Fruit fly (Drosophila melanogaster) whole organism, embryonic: ENCODE data around the gene CG42854.

Experiments
- ATbp ChIP-seq: fragments of 200-800 bp; sonication (Bioruptor generic); optimal IDR thresholded peaks from 2 replicates; lab custom pipeline; 2017; ENCODE audit warnings: missing biosample characterization, mild to moderate bottlenecking, missing genetic modification characterization, missing genetic modification reagents
- Blimp-1 ChIP-seq: fragments of 200-800 bp; sonication (Bioruptor generic); optimal IDR thresholded peaks from 3 replicates; lab custom pipeline; 2018; ENCODE audit warnings: missing biosample characterization, missing genetic modification characterization, mild to moderate bottlenecking, moderate library complexity, missing genetic modification reagents
- CG10267 ChIP-seq: fragments of 200-800 bp; sonication (Bioruptor generic); optimal IDR thresholded peaks from 2 replicates; lab custom pipeline; 2018; ENCODE audit warnings: missing biosample characterization, mild to moderate bottlenecking, missing genetic modification characterization, moderate library complexity
- CG10431 ChIP-seq: fragments of 200-800 bp; sonication (Bioruptor generic); optimal IDR thresholded peaks from 3 replicates; lab custom pipeline; 2018; ENCODE audit warnings: missing biosample characterization, mild to moderate bottlenecking, missing genetic modification characterization
- CG11695 ChIP-seq: fragments of 200-800 bp; sonication (Bioruptor generic); IDR thresholded peaks from 3 replicates; pipeline ENCODE4 v1.3.6; 2022; ENCODE audit warnings: missing biosample characterization, missing genetic modification characterization
- CG12236 ChIP-seq: fragments of 200-800 bp; sonication (Bioruptor generic); optimal IDR thresholded peaks from 2 replicates; lab custom pipeline; 2016; ENCODE audit warnings: missing biosample characterization, missing genetic modification characterization
- CG13287 ChIP-seq: fragments of 200-800 bp; sonication (Bioruptor generic); IDR thresholded peaks from 2 replicates; pipeline ENCODE4 v1.3.6; 2022; ENCODE audit warnings: missing biosample characterization, missing genetic modification characterization; ENCODE audit not compliant: partially characterized antibody
- CG13296 ChIP-seq: fragments of 200-800 bp; sonication (Bioruptor generic); optimal IDR thresholded peaks from 3 replicates; lab custom pipeline; 2018; ENCODE audit warnings: missing biosample characterization, mild to moderate bottlenecking, missing genetic modification characterization
- CG18476 ChIP-seq: fragments of 200-800 bp; sonication (Bioruptor generic); optimal IDR thresholded peaks from 2 replicates; lab custom pipeline; 2016; ENCODE audit warnings: missing biosample characterization, mild to moderate bottlenecking, missing genetic modification characterization
- CG18619 ChIP-seq: fragments of 200-800 bp; sonication (Bioruptor generic); optimal IDR thresholded peaks from 3 replicates; lab custom pipeline; 2017; ENCODE audit warnings: missing biosample characterization, mild to moderate bottlenecking, missing genetic modification characterization
- CG2678 ChIP-seq: fragments of 200-800 bp; sonication (Bioruptor generic); optimal IDR thresholded peaks from 3 replicates; lab custom pipeline; 2019; ENCODE audit warnings: missing biosample characterization, mild to moderate bottlenecking, missing genetic modification characterization, moderate library complexity
- CG3163 ChIP-seq: fragments of 200-800 bp; sonication (Bioruptor generic); optimal IDR thresholded peaks from 3 replicates; lab custom pipeline; 2016; ENCODE audit warnings: missing biosample characterization, missing genetic modification characterization
- CG32532 ChIP-seq: fragments of 200-800 bp; sonication (Bioruptor generic); IDR thresholded peaks from 2 replicates; pipeline ENCODE4 v1.3.6; 2022; ENCODE audit warnings: missing biosample characterization, missing genetic modification characterization
- CG33213 ChIP-seq: fragments of 200-800 bp; sonication (Bioruptor generic); optimal IDR thresholded peaks from 3 replicates; lab custom pipeline; 2016; ENCODE audit warnings: missing biosample characterization, missing genetic modification characterization
- CG4820 ChIP-seq: fragments of 200-800 bp; sonication (Bioruptor generic); optimal IDR thresholded peaks from 3 replicates; lab custom pipeline; 2016; ENCODE audit warnings: missing biosample characterization, missing genetic modification characterization
- CG6254 ChIP-seq: fragments of 200-800 bp; sonication (Bioruptor generic); optimal IDR thresholded peaks from 3 replicates; lab custom pipeline; 2017; ENCODE audit warnings: mild to moderate bottlenecking, missing biosample characterization, missing genetic modification reagents, missing genetic modification characterization
- CG6654 ChIP-seq: fragments of 200-800 bp; sonication (Bioruptor generic); optimal IDR thresholded peaks from 2 replicates; lab custom pipeline; 2017; ENCODE audit warnings: missing biosample characterization, mild to moderate bottlenecking, missing genetic modification characterization
- CG6765 ChIP-seq: fragments of 200-800 bp; sonication (Bioruptor generic); optimal IDR thresholded peaks from 3 replicates; lab custom pipeline; 2017; ENCODE audit warnings: missing biosample characterization, mild to moderate bottlenecking, missing genetic modification characterization
- CG6854 ChIP-seq: fragments of 200-800 bp; sonication (Bioruptor generic); optimal IDR thresholded peaks from 3 replicates; lab custom pipeline; 2017; ENCODE audit warnings: missing biosample characterization, mild to moderate bottlenecking, missing genetic modification characterization
- CG7357 ChIP-seq: fragments of 200-800 bp; sonication (Bioruptor generic); IDR thresholded peaks from 3 replicates; pipeline ENCODE4 v1.3.6; 2022; ENCODE audit warnings: missing biosample characterization, missing genetic modification characterization
- CG7786 ChIP-seq: fragments of 200-800 bp; sonication (Bioruptor generic); optimal IDR thresholded peaks from 2 replicates; lab custom pipeline; 2016; ENCODE audit warnings: missing biosample characterization, missing genetic modification characterization
- CG7987 ChIP-seq: fragments of 200-800 bp; sonication (Bioruptor generic); optimal IDR thresholded peaks from 2 replicates; lab custom pipeline; 2018; ENCODE audit warnings: missing biosample characterization, mild to moderate bottlenecking, missing genetic modification characterization, moderate library complexity
- Dek ChIP-seq: fragments of 200-800 bp; sonication (Bioruptor generic); optimal IDR thresholded peaks from 3 replicates; lab custom pipeline; 2019; ENCODE audit warnings: missing biosample characterization, mild to moderate bottlenecking, missing genetic modification characterization, moderate library complexity
- E2f1 ChIP-seq: fragments of 200-800 bp; sonication (Bioruptor generic); IDR thresholded peaks from 2 replicates; pipeline ENCODE4 v1.3.6; 2022; ENCODE audit warnings: missing biosample characterization, missing genetic modification characterization
- E2f2 ChIP-seq: fragments of 200-800 bp; sonication (Bioruptor generic); IDR thresholded peaks from 2 replicates; pipeline ENCODE4 v1.3.6; 2022; ENCODE audit warnings: missing biosample characterization, missing genetic modification characterization
- Fer2 ChIP-seq: fragments of 200-800 bp; sonication (Bioruptor generic); optimal IDR thresholded peaks from 2 replicates; lab custom pipeline; 2018; ENCODE audit warnings: missing biosample characterization, mild to moderate bottlenecking, missing genetic modification characterization, moderate library complexity
- Lhr ChIP-seq: fragments of 200-800 bp; sonication (Bioruptor generic); optimal IDR thresholded peaks from 3 replicates; lab custom pipeline; 2017; ENCODE audit warnings: mild to moderate bottlenecking, missing biosample characterization, missing genetic modification reagents, missing genetic modification characterization
- MBD-R2 ChIP-seq: fragments of 200-800 bp; sonication (Bioruptor generic); IDR thresholded peaks from 2 replicates; pipeline ENCODE4 v1.3.6; 2022; ENCODE audit warnings: missing biosample characterization, missing genetic modification characterization
- Mad ChIP-seq: fragments of 200-800 bp; sonication (Bioruptor generic); optimal IDR thresholded peaks from 2 replicates; lab custom pipeline; 2016; ENCODE audit warnings: missing biosample characterization, missing genetic modification characterization
- Taf1 ChIP-seq: fragments of 200-800 bp; sonication (Bioruptor generic); IDR thresholded peaks from 2 replicates; pipeline ENCODE4 v1.3.6; 2022; ENCODE audit warnings: missing biosample characterization, missing genetic modification characterization
- ab ChIP-seq: fragments of 200-800 bp; sonication (Bioruptor generic); optimal IDR thresholded peaks from 2 replicates; lab custom pipeline; 2016; ENCODE audit warnings: missing biosample characterization, missing genetic modification characterization
- abd-A ChIP-seq: fragments of 200-800 bp; sonication (Bioruptor generic); optimal IDR thresholded peaks from 3 replicates; lab custom pipeline; 2019; ENCODE audit warnings: missing biosample characterization, mild to moderate bottlenecking, missing genetic modification characterization, moderate library complexity
- bab2 ChIP-seq: fragments of 200-800 bp; sonication (Bioruptor generic); optimal IDR thresholded peaks from 2 replicates; lab custom pipeline; 2016; ENCODE audit warnings: missing biosample characterization, missing genetic modification characterization
- chif ChIP-seq, 2 experiments: fragments of 200-800 bp; sonication (Bioruptor generic); optimal IDR thresholded peaks; 3 replicates each; lab custom pipeline; 2016; ENCODE audit warnings: missing biosample characterization in 2 of 2, missing genetic modification characterization in 2 of 2
- crc ChIP-seq: fragments of 200-800 bp; sonication (Bioruptor generic); optimal IDR thresholded peaks from 2 replicates; lab custom pipeline; 2016; ENCODE audit warnings: missing biosample characterization, missing genetic modification characterization
- crp ChIP-seq, 2 experiments: fragments of 200-800 bp; sonication (Bioruptor generic); optimal IDR thresholded peaks; 2 replicates in 1 of 2; 3 replicates in 1 of 2; lab custom pipeline; 2017; ENCODE audit warnings: missing biosample characterization in 2 of 2, missing genetic modification characterization in 2 of 2, mild to moderate bottlenecking in 1 of 2, moderate library complexity in 1 of 2
- org-1 ChIP-seq: fragments of 200-800 bp; sonication (Bioruptor generic); optimal IDR thresholded peaks from 2 replicates; lab custom pipeline; 2017; ENCODE audit warnings: missing biosample characterization, missing genetic modification characterization
- phol ChIP-seq: fragments of 200-800 bp; sonication (Bioruptor generic); optimal IDR thresholded peaks from 3 replicates; lab custom pipeline; 2018; ENCODE audit warnings: missing biosample characterization, mild to moderate bottlenecking, missing genetic modification characterization, moderate library complexity
- pnt ChIP-seq: fragments of 200-800 bp; sonication (Bioruptor generic); optimal IDR thresholded peaks from 3 replicates; lab custom pipeline; 2016; ENCODE audit warnings: missing biosample characterization, missing genetic modification characterization
- pzg ChIP-seq: fragments of 200-800 bp; sonication (Bioruptor generic); optimal IDR thresholded peaks from 3 replicates; lab custom pipeline; 2018; ENCODE audit warnings: missing biosample characterization, mild to moderate bottlenecking, missing genetic modification characterization, moderate library complexity
- ro ChIP-seq: fragments of 200-800 bp; sonication (Bioruptor generic); IDR thresholded peaks from 2 replicates; pipeline ENCODE4 v1.3.6; 2022; ENCODE audit warnings: missing biosample characterization, missing genetic modification characterization
- seq ChIP-seq: fragments of 200-800 bp; sonication (Bioruptor generic); IDR thresholded peaks from 2 replicates; pipeline ENCODE4 v1.3.6; 2022; ENCODE audit warnings: missing biosample characterization, missing genetic modification characterization
- sim ChIP-seq: fragments of 200-800 bp; sonication (Bioruptor generic); IDR thresholded peaks from 2 replicates; pipeline ENCODE4 v1.3.6; 2022; ENCODE audit warnings: missing biosample characterization, missing genetic modification characterization
- slou ChIP-seq: fragments of 200-800 bp; sonication (Bioruptor generic); optimal IDR thresholded peaks from 3 replicates; lab custom pipeline; 2016; ENCODE audit warnings: missing biosample characterization, missing genetic modification characterization
- sr ChIP-seq: fragments of 200-800 bp; sonication (Bioruptor generic); IDR thresholded peaks from 3 replicates; pipeline ENCODE4 v1.3.6; 2022; ENCODE audit warnings: missing biosample characterization, missing genetic modification characterization
- tx ChIP-seq: fragments of 200-800 bp; sonication (Bioruptor generic); optimal IDR thresholded peaks from 2 replicates; lab custom pipeline; 2016; ENCODE audit warnings: missing biosample characterization, missing genetic modification characterization
- unc-4 ChIP-seq: fragments of 200-800 bp; sonication (Bioruptor generic); IDR thresholded peaks from 2 replicates; pipeline ENCODE4 v1.3.6; 2022; ENCODE audit warnings: missing biosample characterization, missing genetic modification characterization; ENCODE audit not compliant: partially characterized antibody
- wor ChIP-seq: fragments of 200-800 bp; sonication (Bioruptor generic); IDR thresholded peaks from 2 replicates; pipeline ENCODE4 v1.3.6; 2022; ENCODE audit warnings: missing biosample characterization, missing genetic modification characterization
- zen ChIP-seq: fragments of 200-800 bp; sonication (Bioruptor generic); optimal IDR thresholded peaks from 3 replicates; lab custom pipeline; 2018; ENCODE audit warnings: missing biosample characterization, mild to moderate bottlenecking, missing genetic modification characterization, moderate library complexity

The CG42854 gene

dm6 chrX:17292050-17292730, 45.4 kb upstream of the CG42854 start (continued):
- TF ChIP-seq MBD-R2 (GFP tag; lab: Robert Waterston, UW) (no peak), CG4820 (GFP tag; lab: Kevin White, UChicago) (peak; percentile 38), Blimp-1 (GFP tag; lab: Kevin White, UChicago) (peak; percentile 64), abd-A (tag; lab: Kevin White, UChicago) (no peak), unc-4 (GFP tag; lab: Robert Waterston, UW) (no peak), CG10267 (tag; lab: Kevin White, UChicago) (peak; percentile 44), slou (no peak), CG13296 (peak; percentile 77), CG6854 (GFP tag; lab: Kevin White, UChicago) (peak; percentile 40), sim (GFP tag; lab: Robert Waterston, UW) (no peak), CG7987 (GFP tag; lab: Kevin White, UChicago) (no peak), CG7357 (GFP tag; lab: Robert Waterston, UW) (peak; percentile 56), pnt (GFP tag; lab: Kevin White, UChicago) (peak; percentile 32), Dek (tag; lab: Kevin White, UChicago) (peak; percentile 59), org-1 (GFP tag; lab: Kevin White, UChicago) (peak; percentile 66), chif (GFP tag; optimal IDR thresholded peaks at IDR 0.05; lab: Kevin White, UChicago) (peak; percentile 31 to 34), crp (GFP tag; optimal IDR thresholded peaks at IDR 0.05; lab: Kevin White, UChicago) (no peak), wor (peak; percentile 56), CG7786 (GFP tag; lab: Kevin White, UChicago) (peak; percentile 37), CG6654 (no peak), CG11695 (peak; percentile 76; the same call in 2 of the 3 replicates), CG6254 (no peak), CG18619 (peak; percentile 66), Mad (peak; percentile 36), CG10431 (GFP tag; lab: Kevin White, UChicago) (no peak), CG3163 (GFP tag; lab: Kevin White, UChicago) (no peak), ATbp (GFP tag; lab: Kevin White, UChicago) (peak; percentile 58), zen (peak; percentile 34), crc (GFP tag; lab: Kevin White, UChicago) (no peak), CG18476 (GFP tag; lab: Kevin White, UChicago) (peak; percentile 48), seq (GFP tag; lab: Robert Waterston, UW) (peak; percentile 70; the same call in 1 of the 2 replicates), CG33213 (GFP tag; lab: Kevin White, UChicago) (peak; percentile 12), phol (tag; lab: Kevin White, UChicago) (peak; percentile 74), CG2678 (peak; percentile 88), CG32532 (GFP tag; lab: Robert Waterston, UW) (peak; percentile 58; the same call in 1 of the 2 replicates), pzg (GFP tag; lab: Kevin White, UChicago) (no peak), Fer2 (tag; lab: Kevin White, UChicago) (peak; percentile 28), CG13287 (GFP tag; lab: Robert Waterston, UW) (no peak), Taf1 (GFP tag; lab: Robert Waterston, UW) (no peak), E2f2 (0 out of 2 replicates have a peak, but pooled peaks have one; percentile 41), ab (GFP tag; lab: Kevin White, UChicago) (no peak), CG6765 (GFP tag; lab: Kevin White, UChicago) (peak; percentile 34), tx (GFP tag; lab: Kevin White, UChicago) (peak; percentile 14), E2f1 (GFP tag; lab: Robert Waterston, UW) (peak; percentile 42), bab2 (GFP tag; lab: Kevin White, UChicago) (peak; percentile 64), Lhr (no peak), ro (GFP tag; lab: Robert Waterston, UW) (no peak), sr (GFP tag; lab: Robert Waterston, UW) (no peak; the same call in 2 of the 3 replicates), CG12236 (GFP tag; lab: Kevin White, UChicago) (peak; percentile 21)
